Worm (Caenorhabditis elegans): ENCODE results near the gene F15H10.10.

The F15H10.10 gene

DNA sequence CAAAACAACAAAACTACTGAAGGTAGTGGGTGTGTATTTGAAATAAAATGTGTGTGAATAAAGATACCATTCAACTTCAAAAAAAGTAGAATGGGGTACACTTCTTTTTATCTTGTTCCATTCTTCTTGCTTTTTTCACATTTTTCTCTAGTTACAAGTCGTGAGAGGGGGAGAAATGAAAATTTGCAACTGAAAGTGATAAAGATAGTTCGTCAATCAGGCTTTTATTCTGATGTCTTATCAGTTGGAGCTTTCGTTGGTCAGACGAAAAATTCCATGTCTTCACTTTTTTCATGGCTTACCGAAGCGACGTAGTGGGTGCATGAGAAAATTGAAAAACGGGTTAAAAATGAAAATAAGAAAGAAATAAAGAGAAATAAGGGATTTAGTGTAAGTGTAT lies 16.9 kb upstream of the F15H10.10 start, which contains the start of gene Y32F6A.4:
Gene Y32F6A.4, minus strand, starts transcription at position 347 of the 400 bp plus-strand sequence.
- no peak for TF ChIP-seq hmbx-1 (tag; optimal IDR thresholded peaks at IDR 0.05)
- TF ChIP-seq ama-1 (optimal IDR thresholded peaks at IDR 0.05), result no peak
- TF ChIP-seq aly-1 (tag; optimal IDR thresholded peaks at IDR 0.05), result no peak

DNA sequence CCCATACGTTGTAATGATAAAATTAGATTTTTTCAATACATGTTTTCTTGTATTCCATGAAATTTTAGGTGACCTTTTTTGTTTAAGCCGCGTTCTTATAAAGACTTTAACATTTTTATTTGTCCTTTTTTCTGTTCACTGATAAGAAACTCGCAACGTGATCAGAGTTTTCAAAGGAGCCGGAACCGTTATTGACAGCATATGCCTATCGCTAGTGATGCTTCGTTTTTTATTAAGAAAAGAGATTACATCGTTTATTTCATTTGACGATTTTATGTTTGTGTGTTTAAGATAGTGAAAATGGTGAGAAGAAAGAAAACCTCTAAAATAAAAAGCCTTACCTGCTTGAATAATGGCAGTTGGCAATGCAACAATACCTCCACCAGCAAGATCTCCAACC lies 15.8 kb upstream of the F15H10.10 start:
- TF ChIP-seq ceh-36 (tag; optimal IDR thresholded peaks at IDR 0.05), result no peak
- TF ChIP-seq ceh-13 (GFP tag; optimal IDR thresholded peaks at IDR 0.05), result no peak
- no peak for TF ChIP-seq tra-4 (tag; optimal IDR thresholded peaks at IDR 0.05)
- TF ChIP-seq ets-7 (tag; optimal IDR thresholded peaks at IDR 0.05), result no peak
- no peak for TF ChIP-seq sea-1 (GFP tag; conservative IDR thresholded peaks at IDR 0.05)
- no peak for TF ChIP-seq scrt-1 (GFP tag; IDR thresholded peaks at IDR 0.05)
- no peak for TF ChIP-seq hmg-4 (GFP tag; optimal IDR thresholded peaks at IDR 0.05)
- no peak for TF ChIP-seq B0310.2 (tag; optimal IDR thresholded peaks at IDR 0.05)
- TF ChIP-seq tbx-11 (GFP tag; IDR thresholded peaks at IDR 0.05), result no peak
- no peak for TF ChIP-seq flt-1 (GFP tag; IDR thresholded peaks at IDR 0.05)
- no peak for TF ChIP-seq aly-1 (tag; optimal IDR thresholded peaks at IDR 0.05)
- TF ChIP-seq hmbx-1 (tag; optimal IDR thresholded peaks at IDR 0.05), result no peak
- TF ChIP-seq ama-1 (optimal IDR thresholded peaks at IDR 0.05), result no peak
- TF ChIP-seq hnd-1 (tag; optimal IDR thresholded peaks at IDR 0.05), result no peak
- no peak for TF ChIP-seq pes-1 (GFP tag; IDR thresholded peaks at IDR 0.05)
- no peak for TF ChIP-seq F13C5.2 (tag; optimal IDR thresholded peaks at IDR 0.05)
- TF ChIP-seq tbx-37 (GFP tag; conservative IDR thresholded peaks at IDR 0.05), result no peak

DNA sequence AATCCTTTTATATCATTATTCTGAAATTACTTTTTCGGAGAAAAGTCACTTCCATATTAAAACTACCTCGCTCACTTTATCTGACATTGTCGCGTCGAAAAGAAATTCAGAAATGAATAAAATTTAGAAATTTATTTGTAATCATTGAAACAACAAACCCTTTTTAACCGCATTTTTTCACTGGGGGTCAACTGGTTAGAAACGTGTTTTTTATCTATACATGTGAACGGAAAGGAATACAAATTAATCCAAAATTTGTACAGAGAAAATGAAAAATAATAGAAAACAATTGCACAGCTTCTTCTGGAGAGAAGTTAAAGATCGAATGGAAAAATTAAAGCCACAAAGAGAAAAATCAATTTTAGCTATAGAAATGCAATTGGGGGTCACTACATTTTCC lies 11.8 kb upstream of the F15H10.10 start, which contains the start of gene tag-314:
Gene tag-314, minus strand, starts transcription at position 101 of the 400 bp plus-strand sequence.
- TF ChIP-seq tra-4 (tag; optimal IDR thresholded peaks at IDR 0.05) (no peak), sea-1 (GFP tag; conservative IDR thresholded peaks at IDR 0.05) (no peak), tbx-37 (GFP tag; conservative IDR thresholded peaks at IDR 0.05) (no peak), ets-7 (tag; optimal IDR thresholded peaks at IDR 0.05) (no peak), tbx-11 (GFP tag; IDR thresholded peaks at IDR 0.05) (no peak), ama-1 (optimal IDR thresholded peaks at IDR 0.05) (no peak), hnd-1 (tag; optimal IDR thresholded peaks at IDR 0.05) (no peak), hmg-4 (GFP tag; optimal IDR thresholded peaks at IDR 0.05) (no peak), ceh-36 (tag; optimal IDR thresholded peaks at IDR 0.05) (no peak), B0310.2 (tag; optimal IDR thresholded peaks at IDR 0.05) (no peak), pes-1 (GFP tag; IDR thresholded peaks at IDR 0.05) (no peak), flt-1 (GFP tag; IDR thresholded peaks at IDR 0.05) (no peak), scrt-1 (GFP tag; IDR thresholded peaks at IDR 0.05) (no peak), F13C5.2 (tag; optimal IDR thresholded peaks at IDR 0.05) (no peak)

DNA sequence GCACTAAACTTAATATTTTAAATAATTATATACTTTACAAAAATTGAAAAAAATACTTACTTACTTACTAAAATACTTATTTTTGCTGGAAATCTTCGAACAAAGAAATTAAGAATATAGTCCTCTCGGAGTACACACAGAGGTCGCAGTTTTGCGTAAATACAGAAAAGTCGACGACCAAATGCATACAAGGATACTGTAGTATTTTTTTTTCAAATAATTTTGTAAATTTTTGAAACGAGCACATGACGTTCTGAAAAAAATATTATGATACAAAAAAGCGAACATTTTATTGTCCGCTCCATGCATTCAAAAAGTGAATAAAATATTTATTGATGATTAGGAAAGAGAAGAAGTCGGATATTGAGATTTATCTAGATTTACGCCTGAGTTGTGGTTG lies 9.4 kb upstream of the F15H10.10 start, which contains the start of gene apc-10:
Gene apc-10, minus strand, starts transcription at position 101 of the 400 bp plus-strand sequence.
- no peak for TF ChIP-seq tra-4 (tag; optimal IDR thresholded peaks at IDR 0.05)
- TF ChIP-seq hmg-4 (GFP tag; optimal IDR thresholded peaks at IDR 0.05), result no peak
- no peak for TF ChIP-seq ceh-13 (GFP tag; optimal IDR thresholded peaks at IDR 0.05)
- TF ChIP-seq aly-1 (tag; optimal IDR thresholded peaks at IDR 0.05), result no peak
- TF ChIP-seq F13C5.2 (tag; optimal IDR thresholded peaks at IDR 0.05), result no peak

DNA sequence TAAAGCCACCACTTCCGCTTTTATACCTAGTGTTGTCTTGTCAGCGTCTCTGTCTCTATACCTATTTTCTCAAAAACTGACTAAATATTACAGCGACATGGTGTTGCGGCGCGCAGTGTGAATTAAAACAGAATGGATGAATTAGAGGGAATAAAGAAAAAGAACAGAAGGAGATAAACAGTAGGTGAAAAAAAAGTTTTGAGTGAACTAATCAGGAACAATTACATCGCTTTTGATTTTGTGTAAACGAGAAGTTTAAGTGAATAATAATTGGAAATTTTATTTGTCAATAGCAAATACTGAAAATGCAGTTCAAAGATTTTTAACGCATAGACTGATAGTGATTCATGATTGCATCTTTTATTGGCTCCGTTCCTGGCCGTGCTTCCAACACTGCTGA lies 8.3 kb upstream of the F15H10.10 start, which contains the start of gene col-12:
Gene col-12, minus strand, starts transcription at position 101 of the 400 bp plus-strand sequence.
- TF ChIP-seq F13C5.2 (tag; optimal IDR thresholded peaks at IDR 0.05), result no peak
- no peak for TF ChIP-seq tbx-37 (GFP tag; conservative IDR thresholded peaks at IDR 0.05)
- no peak for TF ChIP-seq tbx-11 (GFP tag; IDR thresholded peaks at IDR 0.05)
- TF ChIP-seq flt-1 (GFP tag; IDR thresholded peaks at IDR 0.05), result no peak
- no peak for TF ChIP-seq ets-7 (tag; optimal IDR thresholded peaks at IDR 0.05)
- no peak for TF ChIP-seq pes-1 (GFP tag; IDR thresholded peaks at IDR 0.05)
- no peak for TF ChIP-seq aly-1 (tag; optimal IDR thresholded peaks at IDR 0.05)

DNA sequence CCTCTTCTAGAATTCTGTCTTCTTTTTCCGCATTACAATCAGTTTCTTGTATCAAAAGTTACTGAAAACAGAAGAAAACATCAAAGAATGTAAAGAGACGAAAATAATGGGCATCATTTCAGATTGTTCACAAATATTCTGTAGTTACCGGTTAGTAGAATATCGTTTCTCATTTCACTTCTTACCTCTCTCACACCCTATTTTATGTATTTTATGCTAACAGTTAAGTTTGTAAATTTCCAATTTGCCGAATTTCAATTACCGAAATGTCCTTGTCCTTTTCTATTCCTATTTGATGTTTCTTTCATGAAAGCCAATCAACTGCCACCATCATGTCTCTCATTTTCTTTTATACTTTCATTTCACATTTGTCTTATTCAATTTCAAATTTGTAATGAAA lies 6.7 kb upstream of the F15H10.10 start:
- TF ChIP-seq hmbx-1 (tag; optimal IDR thresholded peaks at IDR 0.05), result no peak
- TF ChIP-seq tra-4 (tag; optimal IDR thresholded peaks at IDR 0.05), result no peak
- no peak for TF ChIP-seq pes-1 (GFP tag; IDR thresholded peaks at IDR 0.05)
- TF ChIP-seq scrt-1 (GFP tag; IDR thresholded peaks at IDR 0.05), result no peak
- no peak for TF ChIP-seq sea-1 (GFP tag; conservative IDR thresholded peaks at IDR 0.05)
- no peak for TF ChIP-seq flt-1 (GFP tag; IDR thresholded peaks at IDR 0.05)
- no peak for TF ChIP-seq ceh-13 (GFP tag; optimal IDR thresholded peaks at IDR 0.05)
- no peak for TF ChIP-seq ets-7 (tag; optimal IDR thresholded peaks at IDR 0.05)
- TF ChIP-seq aly-1 (tag; optimal IDR thresholded peaks at IDR 0.05), result no peak
- no peak for TF ChIP-seq hmg-4 (GFP tag; optimal IDR thresholded peaks at IDR 0.05)
- no peak for TF ChIP-seq hnd-1 (tag; optimal IDR thresholded peaks at IDR 0.05)
- TF ChIP-seq tbx-11 (GFP tag; IDR thresholded peaks at IDR 0.05), result no peak
- TF ChIP-seq tbx-37 (GFP tag; conservative IDR thresholded peaks at IDR 0.05), result no peak
- TF ChIP-seq ceh-36 (tag; optimal IDR thresholded peaks at IDR 0.05), result no peak
- TF ChIP-seq ama-1 (optimal IDR thresholded peaks at IDR 0.05), result no peak
- no peak for TF ChIP-seq B0310.2 (tag; optimal IDR thresholded peaks at IDR 0.05)
- no peak for TF ChIP-seq F13C5.2 (tag; optimal IDR thresholded peaks at IDR 0.05)

DNA sequence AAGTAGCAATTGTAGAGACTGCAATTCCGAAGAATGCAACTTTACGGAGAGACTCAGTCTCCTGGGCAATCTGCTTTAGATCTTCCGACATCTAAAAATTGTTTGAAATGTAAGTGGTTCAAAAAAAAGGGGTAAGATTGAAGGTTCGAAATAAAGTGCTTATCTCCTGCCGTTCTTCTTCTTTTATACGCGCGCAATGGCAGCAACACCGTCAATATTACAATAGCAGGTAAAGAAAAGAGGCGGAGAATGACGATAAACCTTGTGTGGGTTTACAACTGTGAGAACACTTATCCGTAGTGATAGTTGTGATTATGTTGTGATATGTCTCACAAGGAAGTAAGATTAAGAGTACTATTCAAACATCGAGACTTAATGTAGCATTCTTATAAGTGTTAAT lies 5.0 kb upstream of the F15H10.10 start, which contains the start of gene col-13:
Gene col-13, minus strand, starts transcription at position 101 of the 400 bp plus-strand sequence.
- TF ChIP-seq ama-1 (optimal IDR thresholded peaks at IDR 0.05), result no peak
- TF ChIP-seq tbx-11 (GFP tag; IDR thresholded peaks at IDR 0.05), result no peak
- TF ChIP-seq scrt-1 (GFP tag; IDR thresholded peaks at IDR 0.05), result no peak
- no peak for TF ChIP-seq aly-1 (tag; optimal IDR thresholded peaks at IDR 0.05)
- no peak for TF ChIP-seq hmg-4 (GFP tag; optimal IDR thresholded peaks at IDR 0.05)
- TF ChIP-seq B0310.2 (tag; optimal IDR thresholded peaks at IDR 0.05), result no peak
- no peak for TF ChIP-seq ceh-13 (GFP tag; optimal IDR thresholded peaks at IDR 0.05)
- no peak for TF ChIP-seq hmbx-1 (tag; optimal IDR thresholded peaks at IDR 0.05)
- no peak for TF ChIP-seq ets-7 (tag; optimal IDR thresholded peaks at IDR 0.05)
- no peak for TF ChIP-seq tra-4 (tag; optimal IDR thresholded peaks at IDR 0.05)
- TF ChIP-seq hnd-1 (tag; optimal IDR thresholded peaks at IDR 0.05), result no peak
- TF ChIP-seq tbx-37 (GFP tag; conservative IDR thresholded peaks at IDR 0.05), result no peak
- no peak for TF ChIP-seq ceh-36 (tag; optimal IDR thresholded peaks at IDR 0.05)
- TF ChIP-seq pes-1 (GFP tag; IDR thresholded peaks at IDR 0.05), result no peak
- TF ChIP-seq F13C5.2 (tag; optimal IDR thresholded peaks at IDR 0.05), result no peak
- TF ChIP-seq flt-1 (GFP tag; IDR thresholded peaks at IDR 0.05), result no peak
- no peak for TF ChIP-seq sea-1 (GFP tag; conservative IDR thresholded peaks at IDR 0.05)

All from whole organism, early embryonic.